Worm (Caenorhabditis elegans) whole organism, L1 larva: ENCODE measurements around the gene nadk-2.

Experiments used
- nhr-11 ChIP-seq: fragments of 150-350 bp; optimal IDR thresholded peaks from 2 replicates; lab custom pipeline; 2014; ENCODE audit warnings: missing biosample characterization, missing genetic modification characterization
- pax-3 ChIP-seq: fragments of 200-800 bp; sonication (Bioruptor generic); optimal IDR thresholded peaks from 2 replicates; lab custom pipeline; 2018; ENCODE audit warnings: mild to moderate bottlenecking, missing genetic modification characterization, moderate library complexity, missing compliant biosample characterization

- TF ChIP-seq pax-3 (tag; lab: Kevin White, UChicago) (no peak), nhr-11 (tag; lab: Kevin White, UChicago) (no peak)
These were observed 21.9 kb downstream of the nadk-2 start for ce11 chrII:12071243-12071642.
